Worm (Caenorhabditis elegans): ENCODE measurements around the gene C05D12.4.

Gene C05D12.4

ce11 chrII:11428599-11428998 is 3.1 kb upstream of the C05D12.4 start (continued):
- no peak for TF ChIP-seq tag-97 (GFP tag; IDR thresholded peaks at IDR 0.05)
- TF ChIP-seq lin-15B (tag; optimal IDR thresholded peaks at IDR 0.05) = no peak

- no peak for TF ChIP-seq lin-39 (tag; optimal IDR thresholded peaks at IDR 0.05)
- TF ChIP-seq daf-12 (tag; optimal IDR thresholded peaks at IDR 0.05) = no peak
- TF ChIP-seq sdz-12 (GFP tag; optimal IDR thresholded peaks at IDR 0.05) = no peak
- no peak for TF ChIP-seq spr-1 (tag; optimal IDR thresholded peaks at IDR 0.05)
- no peak for TF ChIP-seq nhr-111 (GFP tag; optimal IDR thresholded peaks at IDR 0.05)
- no peak for TF ChIP-seq duxl-1 (tag; optimal IDR thresholded peaks at IDR 0.05; ENCODE audit: poor library complexity)
- no peak for TF ChIP-seq nhr-25 (tag; optimal IDR thresholded peaks at IDR 0.05; ENCODE audit: borderline replicate concordance, insufficient read depth)
- TF ChIP-seq skn-1 (tag; optimal IDR thresholded peaks at IDR 0.05) = no peak
- no peak for TF ChIP-seq dmd-9 (GFP tag; IDR thresholded peaks at IDR 0.05)
- TF ChIP-seq fos-1 (tag; optimal IDR thresholded peaks at IDR 0.05) = no peak
- TF ChIP-seq pqm-1 (tag; optimal IDR thresholded peaks at IDR 0.05) = no peak
- no peak for TF ChIP-seq Y75B8A.6 (GFP tag; IDR thresholded peaks at IDR 0.05)
- TF ChIP-seq vab-7 (GFP tag; IDR thresholded peaks at IDR 0.05) = no peak
These were observed 2.3 kb downstream of the C05D12.4 start, which contains the start of gene C05D12.5 for ce11 chrII:11433942-11434341. Gene C05D12.5 (plus strand): TSS chrII:11434242.

- TF ChIP-seq skn-1 (tag; optimal IDR thresholded peaks at IDR 0.05) = no peak
- TF ChIP-seq dve-1 (tag; optimal IDR thresholded peaks at IDR 0.05; ENCODE audit: insufficient read depth) = peak; percentile 39
- no peak for TF ChIP-seq Y75B8A.6 (GFP tag; IDR thresholded peaks at IDR 0.05)
- TF ChIP-seq nhr-11 (tag; optimal IDR thresholded peaks at IDR 0.05) = no peak
- no peak for TF ChIP-seq unc-130 (GFP tag; optimal IDR thresholded peaks at IDR 0.05)
- no peak for TF ChIP-seq T26A8.4 (GFP tag; IDR thresholded peaks at IDR 0.05)
- TF ChIP-seq mdt-29 (GFP tag; IDR thresholded peaks at IDR 0.05) = no peak
- no peak for TF ChIP-seq mxl-2 (GFP tag; conservative IDR thresholded peaks at IDR 0.05)
- TF ChIP-seq tra-1 (GFP tag; IDR thresholded peaks at IDR 0.05) = no peak
- no peak for TF ChIP-seq lin-13 (GFP tag; optimal IDR thresholded peaks at IDR 0.05)
- no peak for TF ChIP-seq daf-19 (GFP tag; conservative IDR thresholded peaks at IDR 0.05)
- TF ChIP-seq hlh-11 (tag; optimal IDR thresholded peaks at IDR 0.05) = peak; percentile 54
- TF ChIP-seq pqm-1 (tag; optimal IDR thresholded peaks at IDR 0.05) = peak; percentile 93
- no peak for TF ChIP-seq aha-1 (tag)
- no peak for TF ChIP-seq daf-16 (GFP tag; optimal IDR thresholded peaks at IDR 0.05)
- TF ChIP-seq daf-16 (tag; optimal IDR thresholded peaks at IDR 0.05) = peak; percentile 50
- no peak for TF ChIP-seq nhr-76 (tag; optimal IDR thresholded peaks at IDR 0.05)
- TF ChIP-seq zag-1 (tag; optimal IDR thresholded peaks at IDR 0.05) = no peak
- TF ChIP-seq ctbp-1 (GFP tag; IDR thresholded peaks at IDR 0.05) = no peak
- no peak for TF ChIP-seq ceh-62 (tag; optimal IDR thresholded peaks at IDR 0.05)
- TF ChIP-seq ceh-82 (tag; optimal IDR thresholded peaks at IDR 0.05) = no peak
- peak; percentile 58 for TF ChIP-seq nhr-28 (tag; optimal IDR thresholded peaks at IDR 0.05)
- TF ChIP-seq sdz-12 (GFP tag; optimal IDR thresholded peaks at IDR 0.05) = no peak
- TF ChIP-seq dmd-6 (GFP tag; IDR thresholded peaks at IDR 0.05) = peak; percentile 67
- no peak for TF ChIP-seq lim-7 (GFP tag; IDR thresholded peaks at IDR 0.05)
- TF ChIP-seq php-3 (GFP tag; IDR thresholded peaks at IDR 0.05) = no peak
- no peak for TF ChIP-seq ama-1 (optimal IDR thresholded peaks at IDR 0.05)
- TF ChIP-seq Y5F2A.4 (GFP tag; optimal IDR thresholded peaks at IDR 0.05) = no peak
- peak; percentile 48 for TF ChIP-seq nhr-77 (tag; optimal IDR thresholded peaks at IDR 0.05)
- TF ChIP-seq mep-1 (tag; optimal IDR thresholded peaks at IDR 0.05) = peak; percentile 2
- no peak for TF ChIP-seq Y105C5A.15 (GFP tag; IDR thresholded peaks at IDR 0.05)
- no peak for TF ChIP-seq jun-1 (tag; optimal IDR thresholded peaks at IDR 0.05)
- TF ChIP-seq nhr-48 (tag; optimal IDR thresholded peaks at IDR 0.05) = no peak
- no peak for TF ChIP-seq lin-15B (tag; optimal IDR thresholded peaks at IDR 0.05)
- no peak for TF ChIP-seq pha-4 (GFP tag; IDR thresholded peaks at IDR 0.05)
- TF ChIP-seq pha-4 (tag; optimal IDR thresholded peaks at IDR 0.05) = no peak
- TF ChIP-seq fkh-10 (GFP tag; optimal IDR thresholded peaks at IDR 0.05) = no peak
- no peak for TF ChIP-seq zip-2 (tag; optimal IDR thresholded peaks at IDR 0.05)
- no peak for TF ChIP-seq spr-3 (GFP tag; optimal IDR thresholded peaks at IDR 0.05)
- no peak for TF ChIP-seq saeg-2 (GFP tag; IDR thresholded peaks at IDR 0.05)
These were observed 6.7 kb downstream of the C05D12.4 start, which contains the start of gene vha-6 for ce11 chrII:11438417-11438816. Gene vha-6 (minus strand): TSS chrII:11438452.

Measured in whole organism, L4 larva.